Worm (Caenorhabditis elegans): Measurements from ENCODE around the gene vps-32.1.

DNA sequence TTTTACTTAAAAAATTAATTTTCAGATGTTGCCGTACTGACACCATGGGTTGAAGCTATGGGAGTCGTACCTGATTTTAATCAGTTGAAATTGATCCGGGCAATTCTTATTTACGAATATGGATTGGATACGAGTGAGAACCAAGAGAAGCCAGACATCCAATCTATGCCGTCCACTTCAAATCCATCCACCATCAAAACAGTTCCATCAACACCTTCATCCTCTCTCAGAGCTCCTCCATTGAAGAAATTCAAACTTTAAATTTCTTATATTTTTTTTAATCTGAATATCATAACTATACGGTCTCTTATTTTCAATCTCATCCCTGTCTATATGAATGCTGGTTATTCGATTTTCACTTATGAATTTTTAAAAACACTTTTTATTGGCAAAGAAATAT is 30.6 kb upstream of the vps-32.1 start:
- TF ChIP-seq nhr-232 (tag; optimal IDR thresholded peaks at IDR 0.05) (no peak), nhr-11 (tag; optimal IDR thresholded peaks at IDR 0.05) (no peak), elt-2 (tag; optimal IDR thresholded peaks at IDR 0.05) (no peak), pqm-1 (tag; optimal IDR thresholded peaks at IDR 0.05) (no peak), ama-1 (optimal IDR thresholded peaks at IDR 0.05) (no peak), dve-1 (tag; optimal IDR thresholded peaks at IDR 0.05) (no peak), ceh-19 (GFP tag; optimal IDR thresholded peaks at IDR 0.05) (no peak), ceh-30 (tag; optimal IDR thresholded peaks at IDR 0.05) (no peak), ahr-1 (tag; optimal IDR thresholded peaks at IDR 0.05) (no peak), pros-1 (tag; optimal IDR thresholded peaks at IDR 0.05) (no peak), ceh-6 (GFP tag; optimal IDR thresholded peaks at IDR 0.05) (no peak), F13H6.1 (tag; optimal IDR thresholded peaks at IDR 0.05) (no peak)

All from whole organism, late embryonic.